Fruit fly (Drosophila melanogaster) whole organism, prepupa: Measurements from ENCODE around the gene ACXA.

Experiments used
- CG10631 ChIP-seq: fragments of 200-800 bp; sonication (Bioruptor generic); optimal IDR thresholded peaks from 2 replicates; lab custom pipeline; 2016; ENCODE audit warnings: missing biosample characterization, missing genetic modification characterization
- CG10669 ChIP-seq: fragments of 200-800 bp; sonication (Bioruptor generic); optimal IDR thresholded peaks from 3 replicates; lab custom pipeline; 2018; ENCODE audit warnings: missing biosample characterization, mild to moderate bottlenecking, missing genetic modification characterization, moderate library complexity
- CG11762 ChIP-seq: fragments of 200-800 bp; sonication (Bioruptor generic); optimal IDR thresholded peaks from 3 replicates; lab custom pipeline; 2016; ENCODE audit warnings: missing biosample characterization, missing genetic modification characterization; ENCODE audit not compliant: insufficient read depth
- CG11902 ChIP-seq: fragments of 200-800 bp; sonication (Bioruptor generic); optimal IDR thresholded peaks from 3 replicates; lab custom pipeline; 2016; ENCODE audit warnings: missing biosample characterization, missing genetic modification characterization
- CG15336 ChIP-seq: fragments of 200-800 bp; sonication (Bioruptor generic); IDR thresholded peaks from 2 replicates; pipeline ENCODE4 v1.3.6; 2022; ENCODE audit warnings: missing biosample characterization, missing genetic modification characterization
- CG1621 ChIP-seq: fragments of 200-800 bp; sonication (Bioruptor generic); optimal IDR thresholded peaks from 3 replicates; lab custom pipeline; 2018; ENCODE audit warnings: missing biosample characterization, mild to moderate bottlenecking, missing genetic modification characterization
- CG3032 ChIP-seq: fragments of 200-800 bp; optimal IDR thresholded peaks from 2 replicates; lab custom pipeline; 2019; ENCODE audit warnings: missing biosample characterization, mild to moderate bottlenecking, missing genetic modification characterization, moderate library complexity
- CG31627 ChIP-seq: fragments of 200-800 bp; sonication (Bioruptor generic); optimal IDR thresholded peaks from 3 replicates; lab custom pipeline; 2016; ENCODE audit warnings: missing biosample characterization, missing genetic modification characterization
- CG32006 ChIP-seq: fragments of 200-800 bp; sonication (Bioruptor generic); optimal IDR thresholded peaks from 3 replicates; lab custom pipeline; 2017; ENCODE audit warnings: missing biosample characterization, mild to moderate bottlenecking, missing genetic modification characterization
- CG34406 ChIP-seq: fragments of 200-800 bp; sonication (Bioruptor generic); optimal IDR thresholded peaks from 3 replicates; lab custom pipeline; 2016; ENCODE audit warnings: missing biosample characterization, missing genetic modification characterization
- CG3919 ChIP-seq: fragments of 200-800 bp; sonication (Bioruptor generic); optimal IDR thresholded peaks from 3 replicates; lab custom pipeline; 2016; ENCODE audit warnings: missing biosample characterization, missing genetic modification characterization
- CG4318 ChIP-seq: fragments of 200-800 bp; sonication (Bioruptor generic); optimal IDR thresholded peaks from 3 replicates; lab custom pipeline; 2017; ENCODE audit warnings: missing biosample characterization, mild to moderate bottlenecking, missing genetic modification characterization
- CG6163 ChIP-seq: fragments of 200-800 bp; sonication (Bioruptor generic); IDR thresholded peaks from 3 replicates; pipeline ENCODE4 v1.3.6; 2022; ENCODE audit warnings: missing biosample characterization, missing genetic modification characterization
- CG6276 ChIP-seq: fragments of 200-800 bp; sonication (Bioruptor generic); optimal IDR thresholded peaks from 2 replicates; lab custom pipeline; 2017; ENCODE audit warnings: missing biosample characterization, mild to moderate bottlenecking, missing genetic modification characterization
- CG6792 ChIP-seq: fragments of 200-800 bp; sonication (Bioruptor generic); optimal IDR thresholded peaks from 3 replicates; lab custom pipeline; 2016; ENCODE audit warnings: missing biosample characterization, missing genetic modification characterization
- CG6808 ChIP-seq: fragments of 200-800 bp; sonication (Bioruptor generic); optimal IDR thresholded peaks from 3 replicates; lab custom pipeline; 2017; ENCODE audit warnings: missing biosample characterization, missing genetic modification characterization, mild to moderate bottlenecking, moderate library complexity, missing genetic modification reagents
- CG6854 ChIP-seq: fragments of 200-800 bp; sonication (Bioruptor generic); optimal IDR thresholded peaks from 2 replicates; lab custom pipeline; 2017; ENCODE audit warnings: missing biosample characterization, mild to moderate bottlenecking, missing genetic modification characterization
- CG7368 ChIP-seq: fragments of 200-800 bp; sonication (Bioruptor generic); optimal IDR thresholded peaks from 3 replicates; lab custom pipeline; 2016; ENCODE audit warnings: missing biosample characterization, missing genetic modification characterization
- CG9139 ChIP-seq: fragments of 200-800 bp; sonication (Bioruptor generic); optimal IDR thresholded peaks from 3 replicates; lab custom pipeline; 2017; ENCODE audit warnings: missing biosample characterization, mild to moderate bottlenecking, missing genetic modification characterization
- Eip75B ChIP-seq: fragments of 200-800 bp; sonication (Bioruptor generic); optimal IDR thresholded peaks from 3 replicates; lab custom pipeline; 2016; ENCODE audit warnings: missing biosample characterization, missing genetic modification characterization
- Ets21C ChIP-seq: fragments of 200-800 bp; sonication (Bioruptor generic); optimal IDR thresholded peaks from 3 replicates; lab custom pipeline; 2016; ENCODE audit warnings: missing biosample characterization, missing genetic modification characterization
- Ets96B ChIP-seq: fragments of 200-800 bp; optimal IDR thresholded peaks from 2 replicates; lab custom pipeline; 2019; ENCODE audit warnings: missing biosample characterization, mild to moderate bottlenecking, missing genetic modification characterization, moderate library complexity
- Gug ChIP-seq: fragments of 200-800 bp; sonication (Bioruptor generic); IDR thresholded peaks from 2 replicates; pipeline ENCODE4 v1.3.6; 2022; ENCODE audit warnings: missing biosample characterization, missing genetic modification characterization
- Hr39 ChIP-seq: fragments of 200-800 bp; sonication (Bioruptor generic); optimal IDR thresholded peaks from 2 replicates; lab custom pipeline; 2016; ENCODE audit warnings: missing biosample characterization, missing genetic modification characterization
- Lpt ChIP-seq: fragments of 200-800 bp; sonication (Bioruptor generic); optimal IDR thresholded peaks from 3 replicates; lab custom pipeline; 2016; ENCODE audit warnings: missing biosample characterization, missing genetic modification characterization
- Met ChIP-seq: fragments of 200-800 bp; sonication (Bioruptor generic); optimal IDR thresholded peaks from 3 replicates; lab custom pipeline; 2016; ENCODE audit warnings: missing biosample characterization, missing genetic modification characterization
- OdsH ChIP-seq: fragments of 200-800 bp; sonication (Bioruptor generic); optimal IDR thresholded peaks from 3 replicates; lab custom pipeline; 2016; ENCODE audit warnings: missing biosample characterization, missing genetic modification characterization
- Smox ChIP-seq: fragments of 200-800 bp; sonication (Bioruptor generic); optimal IDR thresholded peaks from 3 replicates; lab custom pipeline; 2016; ENCODE audit warnings: missing biosample characterization, missing genetic modification characterization
- Sox14 ChIP-seq: fragments of 200-800 bp; sonication (Bioruptor generic); optimal IDR thresholded peaks from 3 replicates; lab custom pipeline; 2016; ENCODE audit warnings: missing biosample characterization, missing genetic modification characterization
- achi ChIP-seq: fragments of 200-800 bp; sonication (Bioruptor generic); optimal IDR thresholded peaks from 3 replicates; lab custom pipeline; 2016; ENCODE audit warnings: missing biosample characterization, missing genetic modification characterization
- acj6 ChIP-seq: fragments of 200-800 bp; sonication (Bioruptor generic); optimal IDR thresholded peaks from 3 replicates; lab custom pipeline; 2016; ENCODE audit warnings: missing biosample characterization, missing genetic modification characterization
- cyc ChIP-seq: fragments of 200-800 bp; sonication (Bioruptor generic); optimal IDR thresholded peaks from 3 replicates; lab custom pipeline; 2016; ENCODE audit warnings: missing biosample characterization, missing genetic modification characterization
- eg ChIP-seq: fragments of 200-800 bp; sonication (Bioruptor generic); IDR thresholded peaks from 3 replicates; pipeline ENCODE4 v1.3.6; 2022; ENCODE audit warnings: missing biosample characterization, missing genetic modification characterization
- esn ChIP-seq: fragments of 200-800 bp; sonication (Bioruptor generic); optimal IDR thresholded peaks from 2 replicates; lab custom pipeline; 2016; ENCODE audit warnings: missing biosample characterization, mild to moderate bottlenecking, missing genetic modification characterization, moderate library complexity
- fkh ChIP-seq: fragments of 200-800 bp; sonication (Bioruptor generic); optimal IDR thresholded peaks from 3 replicates; lab custom pipeline; 2017; ENCODE audit warnings: missing biosample characterization, mild to moderate bottlenecking, missing genetic modification characterization, moderate library complexity
- lz ChIP-seq: fragments of 200-800 bp; sonication (Bioruptor generic); optimal IDR thresholded peaks from 3 replicates; lab custom pipeline; 2016; ENCODE audit warnings: missing biosample characterization, missing genetic modification characterization
- net ChIP-seq: fragments of 200-800 bp; sonication (Bioruptor generic); optimal IDR thresholded peaks from 3 replicates; lab custom pipeline; 2016; ENCODE audit warnings: missing biosample characterization, missing genetic modification characterization
- pdm3 ChIP-seq: fragments of 200-800 bp; sonication (Bioruptor generic); optimal IDR thresholded peaks from 3 replicates; lab custom pipeline; 2016; ENCODE audit warnings: missing biosample characterization, missing genetic modification characterization
- spab ChIP-seq: fragments of 200-800 bp; sonication (Bioruptor generic); optimal IDR thresholded peaks from 2 replicates; lab custom pipeline; 2017; ENCODE audit warnings: missing biosample characterization, mild to moderate bottlenecking, missing genetic modification characterization, missing genetic modification reagents
- topi ChIP-seq: fragments of 200-800 bp; sonication (Bioruptor generic); optimal IDR thresholded peaks from 3 replicates; lab custom pipeline; 2016; ENCODE audit warnings: missing biosample characterization, missing genetic modification characterization
- vri ChIP-seq: fragments of 200-800 bp; sonication (Bioruptor generic); optimal IDR thresholded peaks from 3 replicates; lab custom pipeline; 2016; ENCODE audit warnings: missing biosample characterization, mild to moderate bottlenecking, missing genetic modification characterization

The ACXA gene

DNA sequence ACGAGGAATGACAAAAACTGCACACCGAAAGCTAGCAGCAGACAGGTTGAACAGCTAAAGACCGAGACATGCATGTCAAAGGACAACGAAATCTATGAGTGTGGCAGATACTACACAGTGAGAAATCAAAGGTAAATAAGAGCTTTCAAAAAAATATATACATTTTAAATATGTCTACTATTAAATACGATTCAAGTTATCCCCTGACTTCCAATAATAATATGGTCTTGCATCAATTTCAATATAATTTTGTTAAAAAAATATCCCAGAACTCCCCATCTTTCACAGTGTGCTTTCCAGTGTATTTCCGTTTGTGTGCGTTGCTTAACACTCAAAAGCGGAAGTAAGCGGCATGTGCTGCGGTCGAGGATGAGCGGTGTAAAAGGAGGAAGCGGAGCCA lies 12.1 kb downstream of the ACXA start (continued):
- TF ChIP-seq CG3919 (GFP tag; lab: Kevin White, UChicago) (peak; percentile 41), Eip75B (GFP tag; lab: Kevin White, UChicago) (peak; percentile 52), Sox14 (GFP tag; lab: Kevin White, UChicago) (no peak), CG6808 (no peak), eg (GFP tag; lab: Robert Waterston, UW) (0 out of 3 replicates have a peak, but pooled peaks have one; percentile 23), Lpt (no peak), CG1621 (tag; lab: Kevin White, UChicago) (no peak), CG15336 (GFP tag; lab: Robert Waterston, UW) (no peak), CG4318 (GFP tag; lab: Kevin White, UChicago) (no peak), net (no peak), CG9139 (GFP tag; lab: Kevin White, UChicago) (no peak), CG34406 (GFP tag; lab: Kevin White, UChicago) (no peak), CG32006 (peak; percentile 45), Met (no peak)

DNA sequence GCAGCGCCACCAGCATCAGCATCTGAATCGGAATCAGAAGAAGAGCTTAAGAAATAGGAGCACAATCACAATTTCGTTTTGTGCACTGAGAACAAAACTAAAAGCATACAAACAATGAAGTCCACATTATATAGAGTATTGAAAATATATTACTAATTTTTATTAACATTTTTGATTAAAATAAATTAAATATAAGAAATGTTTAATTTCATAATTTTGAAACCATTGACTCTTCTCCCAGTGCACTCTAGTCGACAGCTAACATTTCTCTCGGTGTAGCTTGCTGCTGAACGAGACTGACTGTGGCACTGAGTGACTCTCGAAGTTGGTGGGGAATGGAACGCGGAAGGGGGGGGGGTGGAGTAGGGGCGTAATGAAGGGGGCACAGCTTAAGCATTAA lies 29.8 kb downstream of the ACXA start:
- TF ChIP-seq CG7368 (no peak), spab (GFP tag; lab: Kevin White, UChicago) (no peak), achi (no peak), CG3919 (GFP tag; lab: Kevin White, UChicago) (no peak), Gug (GFP tag; lab: Robert Waterston, UW) (no peak), esn (GFP tag; lab: Kevin White, UChicago) (no peak), CG11902 (no peak), topi (no peak), acj6 (no peak), CG15336 (GFP tag; lab: Robert Waterston, UW) (no peak), Ets21C (GFP tag; lab: Kevin White, UChicago) (no peak), CG34406 (GFP tag; lab: Kevin White, UChicago) (no peak), fkh (GFP tag; lab: Kevin White, UChicago) (no peak), Ets96B (tag; lab: Kevin White, UChicago) (no peak), CG10669 (GFP tag; lab: Kevin White, UChicago) (no peak), CG11762 (GFP tag; lab: Kevin White, UChicago) (no peak), CG6854 (GFP tag; lab: Kevin White, UChicago) (no peak), lz (GFP tag; lab: Kevin White, UChicago) (no peak), CG6792 (no peak), Smox (GFP tag; lab: Kevin White, UChicago) (no peak)

DNA sequence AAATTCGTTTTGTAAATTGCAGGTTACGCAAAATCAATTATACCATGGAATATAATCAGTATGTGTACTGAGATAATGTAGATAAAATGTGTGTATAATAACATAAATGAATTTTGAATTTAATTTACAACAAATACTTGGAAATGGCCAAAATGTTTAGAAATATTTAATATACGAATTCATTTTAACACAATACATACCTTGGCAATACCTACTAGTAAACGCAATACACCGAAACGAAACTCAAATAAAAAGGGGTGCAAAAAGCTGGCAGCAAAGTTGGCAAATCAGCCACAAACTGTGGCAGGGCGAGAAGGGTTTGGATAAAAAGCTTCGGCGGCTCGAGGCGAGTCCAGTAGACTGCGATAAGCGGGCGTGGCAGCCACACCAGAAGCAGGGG lies 45.4 kb downstream of the ACXA start, which contains the start of gene CG16800:
Gene CG16800, plus strand, starts transcription at position 301 of the 400 bp plus-strand sequence.
- no peak for TF ChIP-seq CG3032
- no peak for TF ChIP-seq OdsH (GFP tag; lab: Kevin White, UChicago)
- no peak for TF ChIP-seq CG4318 (GFP tag; lab: Kevin White, UChicago)
- TF ChIP-seq eg (GFP tag; lab: Robert Waterston, UW), result no peak
- no peak for TF ChIP-seq vri (GFP tag; lab: Kevin White, UChicago)
- TF ChIP-seq CG31627 (GFP tag; lab: Kevin White, UChicago), result no peak
- no peak for TF ChIP-seq CG10631 (GFP tag; lab: Kevin White, UChicago)
- no peak for TF ChIP-seq Gug (GFP tag; lab: Robert Waterston, UW)
- no peak for TF ChIP-seq CG6276 (GFP tag; lab: Kevin White, UChicago)
- TF ChIP-seq Hr39 (GFP tag; lab: Kevin White, UChicago), result no peak
- no peak for TF ChIP-seq fkh (GFP tag; lab: Kevin White, UChicago)
- TF ChIP-seq acj6, result no peak
- TF ChIP-seq CG6163, result no peak
- no peak for TF ChIP-seq pdm3 (GFP tag; lab: Kevin White, UChicago)
- no peak for TF ChIP-seq CG7368
- TF ChIP-seq CG1621 (tag; lab: Kevin White, UChicago), result no peak
- no peak for TF ChIP-seq cyc
